Fruit fly (Drosophila melanogaster): ENCODE data around the gene S6k.

S6k gene

DNA sequence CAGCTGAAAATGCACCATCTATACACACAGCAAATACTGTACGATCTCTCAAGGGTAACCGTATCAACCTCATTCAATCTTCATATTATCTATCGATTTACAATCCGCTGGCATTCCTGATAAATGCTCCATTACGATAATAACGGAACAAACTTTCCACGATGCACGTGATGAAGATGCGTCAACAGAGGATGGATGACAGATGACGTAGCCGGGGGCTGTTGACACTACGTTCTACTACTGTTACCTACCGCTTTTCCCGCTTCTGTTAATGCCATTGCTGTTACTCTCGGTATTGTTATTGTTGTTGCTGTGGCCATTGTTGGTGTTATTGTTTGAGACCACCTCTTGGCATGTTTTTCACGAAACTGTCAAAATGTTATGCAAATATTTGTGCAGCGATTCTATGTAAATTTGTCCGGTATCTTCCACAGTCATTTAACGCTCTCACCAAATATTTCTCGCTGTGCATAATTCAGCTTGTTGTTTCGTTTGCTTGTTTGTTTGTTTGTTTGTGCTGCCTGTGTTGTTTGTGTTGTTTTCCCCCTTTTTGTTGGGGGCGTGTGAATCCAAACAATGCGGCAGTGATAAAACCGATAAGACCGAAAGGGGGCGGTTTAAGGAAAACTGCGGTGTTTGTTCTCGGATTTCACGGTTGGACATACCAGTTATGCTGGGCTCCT lies 13.2 kb upstream of the S6k start (continued):
- no peak for TF ChIP-seq gt (GFP tag; IDR thresholded peaks at IDR 0.05)
- TF ChIP-seq tx (GFP tag; optimal IDR thresholded peaks at IDR 0.05): peak; percentile 56
- TF ChIP-seq Myb (GFP tag; optimal IDR thresholded peaks at IDR 0.05): peak; percentile 49
- TF ChIP-seq ro (GFP tag; IDR thresholded peaks at IDR 0.05): no peak
- peak; percentile 38 for TF ChIP-seq CG4617 (GFP tag; optimal IDR thresholded peaks at IDR 0.05; ENCODE audit: borderline replicate concordance)
- peak; percentile 63 for TF ChIP-seq Hr3 (GFP tag; optimal IDR thresholded peaks at IDR 0.05)
- TF ChIP-seq Kr (GFP tag; optimal IDR thresholded peaks at IDR 0.05): peak; percentile 98
- TF ChIP-seq MBD-R2 (GFP tag; IDR thresholded peaks at IDR 0.05): no peak
- TF ChIP-seq CG6654 (GFP tag; optimal IDR thresholded peaks at IDR 0.05): peak; percentile 56
- peak; percentile 88 for TF ChIP-seq NC2β (GFP tag; optimal IDR thresholded peaks at IDR 0.05)
- TF ChIP-seq CG4730 (GFP tag; IDR thresholded peaks at IDR 0.05): 0 out of 2 replicates have a peak, but pooled peaks have one; percentile 23
- no peak for TF ChIP-seq esg (GFP tag; conservative IDR thresholded peaks at IDR 0.05)
- peak; percentile 78 for TF ChIP-seq repo (GFP tag; optimal IDR thresholded peaks at IDR 0.05)
- TF ChIP-seq Awh (GFP tag; IDR thresholded peaks at IDR 0.05): peak; percentile 74
- no peak for TF ChIP-seq Poxn (GFP tag; IDR thresholded peaks at IDR 0.05)
- peak; percentile 40 for TF ChIP-seq fu2 (GFP tag; optimal IDR thresholded peaks at IDR 0.05)
- peak; percentile 89 for TF ChIP-seq CrebB (tag; optimal IDR thresholded peaks at IDR 0.05)
- peak; percentile 76 for TF ChIP-seq CG12769 (tag; optimal IDR thresholded peaks at IDR 0.05)
- peak; percentile 64; the same call in 1 of the 2 replicates for TF ChIP-seq seq (GFP tag; IDR thresholded peaks at IDR 0.05)
- peak; percentile 81 for TF ChIP-seq ac (GFP tag; optimal IDR thresholded peaks at IDR 0.05)
- peak; percentile 60 for TF ChIP-seq CG10959 (GFP tag; IDR thresholded peaks at IDR 0.05)
- peak; percentile 82 for TF ChIP-seq Side (GFP tag; optimal IDR thresholded peaks at IDR 0.05)
- TF ChIP-seq lmd (GFP tag; IDR thresholded peaks at IDR 0.05): no peak
- no peak for TF ChIP-seq CG16813 (GFP tag; IDR thresholded peaks at IDR 0.05; ENCODE audit: partially characterized antibody)
- TF ChIP-seq Dbx (GFP tag; IDR thresholded peaks at IDR 0.05): no peak
- peak; percentile 75 for TF ChIP-seq Atf3 (GFP tag; optimal IDR thresholded peaks at IDR 0.05)
- TF ChIP-seq ttk (GFP tag; IDR thresholded peaks at IDR 0.05): 0 out of 2 replicates have a peak, but pooled peaks have one; percentile 31
- no peak for TF ChIP-seq wdn (GFP tag; IDR thresholded peaks at IDR 0.05)
- TF ChIP-seq Nf-YA (GFP tag; IDR thresholded peaks at IDR 0.05): peak; percentile 68
- peak; percentile 83 for TF ChIP-seq shn (GFP tag; optimal IDR thresholded peaks at IDR 0.05)
- peak; percentile 26 for TF ChIP-seq CG13624 (GFP tag; optimal IDR thresholded peaks at IDR 0.05)
- TF ChIP-seq Dref (GFP tag; IDR thresholded peaks at IDR 0.05): no peak
- TF ChIP-seq Asciz (GFP tag; optimal IDR thresholded peaks at IDR 0.05): peak; percentile 96
- TF ChIP-seq sisA (GFP tag; IDR thresholded peaks at IDR 0.05): peak; percentile 26; the same call in 1 of the 2 replicates
- no peak for TF ChIP-seq CG6175 (GFP tag; IDR thresholded peaks at IDR 0.05)
- TF ChIP-seq ase (GFP tag; IDR thresholded peaks at IDR 0.05): peak; percentile 50; the same call in 1 of the 3 replicates
- peak; percentile 79 for TF ChIP-seq CG10431 (GFP tag; optimal IDR thresholded peaks at IDR 0.05)
- TF ChIP-seq Oaz (GFP tag; IDR thresholded peaks at IDR 0.05): no peak
- TF ChIP-seq E2f1 (GFP tag; IDR thresholded peaks at IDR 0.05): peak; percentile 28; the same call in 1 of the 2 replicates
- TF ChIP-seq CG6765 (GFP tag; optimal IDR thresholded peaks at IDR 0.05): peak; percentile 44
- TF ChIP-seq CG1602 (GFP tag; optimal IDR thresholded peaks at IDR 0.05): peak; percentile 80
- peak; percentile 39; the same call in 1 of the 2 replicates for TF ChIP-seq CG14441 (GFP tag; IDR thresholded peaks at IDR 0.05)
- TF ChIP-seq dpn (GFP tag; optimal IDR thresholded peaks at IDR 0.05): peak; percentile 52 to 61
- no peak for TF ChIP-seq ham (GFP tag; IDR thresholded peaks at IDR 0.05)
- no peak for TF ChIP-seq sna (GFP tag; IDR thresholded peaks at IDR 0.05; ENCODE audit: partially characterized antibody)
- peak; percentile 72 for TF ChIP-seq maf-S (GFP tag; optimal IDR thresholded peaks at IDR 0.05)
- TF ChIP-seq lab (GFP tag; optimal IDR thresholded peaks at IDR 0.05): peak; percentile 88
- peak; percentile 71 for TF ChIP-seq CG12659 (GFP tag; optimal IDR thresholded peaks at IDR 0.05)
- peak; percentile 26; the same call in 1 of the 2 replicates for TF ChIP-seq dati (GFP tag; IDR thresholded peaks at IDR 0.05)
- TF ChIP-seq Med (GFP tag): peak; percentile 97
- TF ChIP-seq yki (optimal IDR thresholded peaks at IDR 0.05): no peak

Data from whole organism, embryonic.